Worm (Caenorhabditis elegans) whole organism, L3 larva: Measurements from ENCODE around the gene tsen-2.

Experiments
- ZK546.5 ChIP-seq: sonication (generic microtip); optimal IDR thresholded peaks from 2 replicates; lab custom pipeline; 2017; ENCODE audit warnings: missing biosample characterization, missing genetic modification characterization
- ceh-82 ChIP-seq: fragments of 150-350 bp; optimal IDR thresholded peaks from 2 replicates; lab custom pipeline; 2014; ENCODE audit warnings: missing biosample characterization, missing genetic modification characterization
- elt-1 ChIP-seq: fragments of 150-350 bp; optimal IDR thresholded peaks from 2 replicates; lab custom pipeline; 2014; ENCODE audit warnings: missing biosample characterization, missing genetic modification characterization
- elt-2 ChIP-seq: sonication (generic microtip); optimal IDR thresholded peaks from 2 replicates; lab custom pipeline; 2016; ENCODE audit warnings: missing genetic modification reagents, mild to moderate bottlenecking, missing genetic modification characterization, missing compliant biosample characterization
- hmg-11 ChIP-seq: sonication (generic microtip); optimal IDR thresholded peaks from 2 replicates; lab custom pipeline; 2016; ENCODE audit warnings: missing genetic modification characterization, missing compliant biosample characterization
- nhr-11 ChIP-seq: fragments of 150-350 bp; optimal IDR thresholded peaks from 2 replicates; lab custom pipeline; 2014; ENCODE audit warnings: missing biosample characterization, missing genetic modification characterization
- nhr-23 ChIP-seq: fragments of 150-350 bp; optimal IDR thresholded peaks from 2 replicates; lab custom pipeline; 2014; ENCODE audit warnings: missing biosample characterization, missing genetic modification reagents, missing genetic modification characterization
- nhr-76 ChIP-seq: fragments of 150-350 bp; sonication (generic microtip); optimal IDR thresholded peaks from 5 replicates; lab custom pipeline; 2014; ENCODE audit warnings: missing biosample characterization, missing genetic modification characterization
- pha-4 ChIP-seq: fragments of 150-350 bp; optimal IDR thresholded peaks from 2 replicates; lab custom pipeline; 2014; ENCODE audit warnings: missing biosample characterization, missing genetic modification reagents, missing genetic modification characterization
- zag-1 ChIP-seq: fragments of 150-350 bp; optimal IDR thresholded peaks from 2 replicates; lab custom pipeline; 2014; ENCODE audit warnings: missing biosample characterization, missing genetic modification characterization

- TF ChIP-seq pha-4 = no peak
- TF ChIP-seq elt-1 (tag; lab: Kevin White, UChicago) = no peak
- TF ChIP-seq ZK546.5 = no peak
- no peak for TF ChIP-seq zag-1
- no peak for TF ChIP-seq hmg-11 (tag; lab: Kevin White, UChicago)
- TF ChIP-seq nhr-23 (tag; lab: Kevin White, UChicago) = no peak
- no peak for TF ChIP-seq ceh-82 (tag; lab: Kevin White, UChicago)
- TF ChIP-seq elt-2 (tag; lab: Kevin White, UChicago) = no peak
- no peak for TF ChIP-seq nhr-76 (tag; lab: Kevin White, UChicago)
- TF ChIP-seq nhr-11 (tag; lab: Kevin White, UChicago) = no peak
Measured at ce11 chrIII:11914220-11914619, 16.2 kb upstream of the tsen-2 start, which contains the start of gene Y56A3A.16.
